Fruit fly (Drosophila melanogaster) whole organism, embryonic: ENCODE measurements around the gene Sptr.

Experiments used
- Awh ChIP-seq: fragments of 200-800 bp; sonication (Bioruptor generic); IDR thresholded peaks from 2 replicates; pipeline ENCODE4, ENCODE4 v1.3.6; 2022; ENCODE audit warnings: missing biosample characterization, missing genetic modification characterization
- Blimp-1 ChIP-seq: fragments of 200-800 bp; sonication (Bioruptor generic); optimal IDR thresholded peaks from 3 replicates; lab custom pipeline; 2018; ENCODE audit warnings: missing biosample characterization, missing genetic modification characterization, mild to moderate bottlenecking, moderate library complexity, missing genetic modification reagents
- CG12659 ChIP-seq: fragments of 200-800 bp; sonication (Bioruptor generic); optimal IDR thresholded peaks from 3 replicates; lab custom pipeline; 2017; ENCODE audit warnings: mild to moderate bottlenecking, missing biosample characterization, missing genetic modification reagents, missing genetic modification characterization
- CG13296 ChIP-seq: fragments of 200-800 bp; sonication (Bioruptor generic); optimal IDR thresholded peaks from 3 replicates; lab custom pipeline; 2018; ENCODE audit warnings: missing biosample characterization, mild to moderate bottlenecking, missing genetic modification characterization
- CG17359 ChIP-seq: fragments of 200-800 bp; sonication (Bioruptor generic); optimal IDR thresholded peaks from 3 replicates; lab custom pipeline; 2018; ENCODE audit warnings: missing biosample characterization, mild to moderate bottlenecking, missing genetic modification characterization, moderate library complexity
- CG2712 ChIP-seq: fragments of 200-800 bp; optimal IDR thresholded peaks from 3 replicates; lab custom pipeline; 2019; ENCODE audit warnings: missing biosample characterization, mild to moderate bottlenecking, missing genetic modification characterization, moderate library complexity
- CG30020 ChIP-seq: fragments of 200-800 bp; optimal IDR thresholded peaks from 2 replicates; lab custom pipeline; 2019; ENCODE audit warnings: missing biosample characterization, mild to moderate bottlenecking, missing genetic modification characterization, moderate library complexity
- CG3065 ChIP-seq: fragments of 200-800 bp; sonication (Bioruptor generic); optimal IDR thresholded peaks from 2 replicates; lab custom pipeline; 2016; ENCODE audit warnings: missing biosample characterization, missing genetic modification characterization
- CG31365 ChIP-seq: fragments of 200-800 bp; sonication (Bioruptor generic); optimal IDR thresholded peaks from 2 replicates; lab custom pipeline; 2018; ENCODE audit warnings: missing biosample characterization, mild to moderate bottlenecking, missing genetic modification characterization
- CG3726 ChIP-seq: fragments of 200-800 bp; sonication (Bioruptor generic); IDR thresholded peaks from 3 replicates; pipeline ENCODE4, ENCODE4 v1.3.6; 2022; ENCODE audit warnings: missing biosample characterization, missing genetic modification characterization
- CG4404 ChIP-seq: fragments of 200-800 bp; sonication (Bioruptor generic); IDR thresholded peaks from 2 replicates; pipeline ENCODE4 v1.3.6; 2022; ENCODE audit warnings: missing biosample characterization, missing genetic modification characterization
- CG4820 ChIP-seq: fragments of 200-800 bp; sonication (Bioruptor generic); optimal IDR thresholded peaks from 3 replicates; lab custom pipeline; 2016; ENCODE audit warnings: missing biosample characterization, missing genetic modification characterization
- CG6765 ChIP-seq: fragments of 200-800 bp; sonication (Bioruptor generic); optimal IDR thresholded peaks from 3 replicates; lab custom pipeline; 2017; ENCODE audit warnings: missing biosample characterization, mild to moderate bottlenecking, missing genetic modification characterization
- Camta ChIP-seq: fragments of 200-800 bp; sonication (Bioruptor generic); optimal IDR thresholded peaks from 2 replicates; lab custom pipeline; 2016; ENCODE audit warnings: missing biosample characterization, missing genetic modification characterization
- Doc3 ChIP-seq: fragments of 200-800 bp; sonication (Bioruptor generic); IDR thresholded peaks from 3 replicates; pipeline ENCODE4 v1.3.6; 2022; ENCODE audit warnings: missing biosample characterization, missing genetic modification characterization; ENCODE audit not compliant: partially characterized antibody
- E2f2 ChIP-seq: fragments of 200-800 bp; sonication (Bioruptor generic); IDR thresholded peaks from 2 replicates; pipeline ENCODE4 v1.3.6; 2022; ENCODE audit warnings: missing biosample characterization, missing genetic modification characterization
- H2.0 ChIP-seq: fragments of 200-800 bp; sonication (Bioruptor generic); IDR thresholded peaks from 2 replicates; pipeline ENCODE4 v1.3.6; 2022; ENCODE audit warnings: missing biosample characterization, missing genetic modification characterization
- HLH4C ChIP-seq: fragments of 200-800 bp; sonication (Bioruptor generic); IDR thresholded peaks from 3 replicates; pipeline ENCODE4 v1.3.6; 2022; ENCODE audit warnings: missing biosample characterization, missing genetic modification characterization; ENCODE audit not compliant: partially characterized antibody
- HLH54F ChIP-seq: fragments of 200-800 bp; sonication (Bioruptor generic); optimal IDR thresholded peaks from 3 replicates; lab custom pipeline; 2016; ENCODE audit warnings: missing biosample characterization, missing genetic modification characterization
- Hr78 ChIP-seq, 2 experiments: fragments of 200-800 bp in 1 of 2; fragments of >200 bp in 1 of 2; sonication (Bioruptor generic) in 1 of 2; optimal IDR thresholded peaks; 2 replicates each; lab custom pipeline; 2017 to 2019; ENCODE audit warnings: missing biosample characterization in 2 of 2, missing genetic modification characterization in 2 of 2, mild to moderate bottlenecking in 1 of 2, moderate library complexity in 1 of 2
- Optix ChIP-seq: fragments of 200-800 bp; sonication (Bioruptor generic); IDR thresholded peaks from 3 replicates; pipeline ENCODE4 v1.3.6; 2022; ENCODE audit warnings: missing biosample characterization, missing genetic modification characterization
- Poxn ChIP-seq: fragments of 200-800 bp; sonication (Bioruptor generic); IDR thresholded peaks from 2 replicates; pipeline ENCODE4 v1.3.6; 2022; ENCODE audit warnings: missing biosample characterization, missing genetic modification characterization
- Rx ChIP-seq: fragments of 200-800 bp; sonication (Bioruptor generic); IDR thresholded peaks from 2 replicates; pipeline ENCODE4 v1.3.6; 2022; ENCODE audit warnings: missing biosample characterization, missing genetic modification characterization
- YL-1 ChIP-seq: fragments of 200-800 bp; sonication (Bioruptor generic); optimal IDR thresholded peaks from 3 replicates; lab custom pipeline; 2017; ENCODE audit warnings: missing biosample characterization, mild to moderate bottlenecking, missing genetic modification characterization
- bcd ChIP-seq: fragments of 200-800 bp; sonication (Bioruptor generic); optimal IDR thresholded peaks from 2 replicates; lab custom pipeline; 2017; ENCODE audit warnings: missing biosample characterization, mild to moderate bottlenecking, missing genetic modification characterization
- cas ChIP-seq: fragments of 200-800 bp; sonication (Bioruptor generic); IDR thresholded peaks from 2 replicates; pipeline ENCODE4 v1.3.6; 2022; ENCODE audit warnings: missing biosample characterization, missing genetic modification characterization
- chif ChIP-seq, 2 experiments: fragments of 200-800 bp; sonication (Bioruptor generic); optimal IDR thresholded peaks; 3 replicates each; lab custom pipeline; 2016; ENCODE audit warnings: missing biosample characterization in 2 of 2, missing genetic modification characterization in 2 of 2
- chinmo ChIP-seq: fragments of 200-800 bp; sonication (Bioruptor generic); IDR thresholded peaks from 4 replicates; pipeline ENCODE4 v1.3.6; 2022; ENCODE audit warnings: missing biosample characterization, missing genetic modification characterization; ENCODE audit not compliant: partially characterized antibody
- crol ChIP-seq: fragments of 200-800 bp; sonication (Bioruptor generic); IDR thresholded peaks from 2 replicates; pipeline ENCODE4 v1.3.6; 2022; ENCODE audit warnings: missing biosample characterization, missing genetic modification characterization
- eyg ChIP-seq: fragments of 200-800 bp; sonication (Bioruptor generic); optimal IDR thresholded peaks from 3 replicates; lab custom pipeline; 2016; ENCODE audit warnings: missing biosample characterization, missing genetic modification characterization
- fru ChIP-seq: fragments of >200 bp; optimal IDR thresholded peaks from 2 replicates; lab custom pipeline; 2017
- gfzf ChIP-seq: fragments of 200-800 bp; sonication (Bioruptor generic); optimal IDR thresholded peaks from 2 replicates; lab custom pipeline; 2016; ENCODE audit warnings: missing biosample characterization, mild to moderate bottlenecking, missing genetic modification characterization, moderate library complexity
- gsb-n ChIP-seq: fragments of 200-800 bp; sonication (Bioruptor generic); optimal IDR thresholded peaks from 3 replicates; lab custom pipeline; 2018; ENCODE audit warnings: missing biosample characterization, mild to moderate bottlenecking, missing genetic modification characterization
- ham ChIP-seq: fragments of 200-800 bp; sonication (Bioruptor generic); IDR thresholded peaks from 2 replicates; pipeline ENCODE4 v1.3.6; 2022; ENCODE audit warnings: missing biosample characterization, missing genetic modification characterization
- hbn ChIP-seq: fragments of 200-800 bp; sonication (Bioruptor generic); IDR thresholded peaks from 2 replicates; pipeline ENCODE4 v1.3.6; 2022; ENCODE audit warnings: missing biosample characterization, missing genetic modification characterization; ENCODE audit not compliant: partially characterized antibody
- hth ChIP-seq: fragments of >200 bp; optimal IDR thresholded peaks from 2 replicates; lab custom pipeline; 2017; ENCODE audit warnings: inconsistent platforms
- inv ChIP-seq: fragments of 200-800 bp; sonication (Bioruptor generic); IDR thresholded peaks from 2 replicates; pipeline ENCODE4 v1.3.6; 2022; ENCODE audit warnings: missing biosample characterization, missing genetic modification characterization; ENCODE audit not compliant: partially characterized antibody
- jing ChIP-seq: fragments of 200-800 bp; sonication (Bioruptor generic); optimal IDR thresholded peaks from 2 replicates; lab custom pipeline; 2018; ENCODE audit warnings: missing biosample characterization, mild to moderate bottlenecking, missing genetic modification characterization
- mirr ChIP-seq: fragments of 200-800 bp; sonication (Bioruptor generic); optimal IDR thresholded peaks from 3 replicates; lab custom pipeline; 2018; ENCODE audit warnings: missing biosample characterization, mild to moderate bottlenecking, missing genetic modification characterization
- nom ChIP-seq: fragments of 200-800 bp; sonication (Bioruptor generic); optimal IDR thresholded peaks from 2 replicates; lab custom pipeline; 2017; ENCODE audit warnings: missing biosample characterization, missing genetic modification characterization, mild to moderate bottlenecking, moderate library complexity, missing genetic modification reagents
- pan ChIP-seq, 4 experiments: fragments of >200 bp in 3 of 4; fragments of 200-800 bp in 1 of 4; sonication (Bioruptor generic) in 1 of 4; optimal IDR thresholded peaks in 3 of 4; IDR thresholded peaks in 1 of 4; 2 replicates each; pipeline versions ENCODE4 v1.3.6 to Lab custom; 2017 to 2022; ENCODE audit warnings: missing biosample characterization in 2 of 4, missing genetic modification characterization in 2 of 4, mixed read lengths in 1 of 4
- pfk ChIP-seq: fragments of 200-800 bp; sonication (Bioruptor generic); optimal IDR thresholded peaks from 2 replicates; lab custom pipeline; 2018; ENCODE audit warnings: missing biosample characterization, mild to moderate bottlenecking, missing genetic modification characterization, moderate library complexity
- ranshi ChIP-seq: fragments of 200-800 bp; sonication (Bioruptor generic); IDR thresholded peaks from 2 replicates; pipeline ENCODE4 v1.3.6; 2022; ENCODE audit warnings: missing biosample characterization, missing genetic modification characterization
- repo ChIP-seq: fragments of 200-800 bp; sonication (Bioruptor generic); optimal IDR thresholded peaks from 2 replicates; lab custom pipeline; 2016; ENCODE audit warnings: missing biosample characterization, missing genetic modification characterization
- seq ChIP-seq: fragments of 200-800 bp; sonication (Bioruptor generic); IDR thresholded peaks from 2 replicates; pipeline ENCODE4 v1.3.6; 2022; ENCODE audit warnings: missing biosample characterization, missing genetic modification characterization
- shn ChIP-seq: fragments of 200-800 bp; sonication (Bioruptor generic); optimal IDR thresholded peaks from 3 replicates; lab custom pipeline; 2016; ENCODE audit warnings: missing biosample characterization, missing genetic modification characterization
- stwl ChIP-seq: fragments of 200-800 bp; sonication (Bioruptor generic); optimal IDR thresholded peaks from 3 replicates; lab custom pipeline; 2018; ENCODE audit warnings: missing biosample characterization, mild to moderate bottlenecking, missing genetic modification characterization, moderate library complexity
- tap ChIP-seq: fragments of 200-800 bp; optimal IDR thresholded peaks from 3 replicates; lab custom pipeline; 2019; ENCODE audit warnings: missing biosample characterization, mild to moderate bottlenecking, missing genetic modification characterization, moderate library complexity
- tup ChIP-seq: fragments of 200-800 bp; sonication (Bioruptor generic); optimal IDR thresholded peaks from 2 replicates; lab custom pipeline; 2016; ENCODE audit warnings: missing biosample characterization, mild to moderate bottlenecking, missing genetic modification characterization, moderate library complexity
- tx ChIP-seq: fragments of 200-800 bp; sonication (Bioruptor generic); optimal IDR thresholded peaks from 2 replicates; lab custom pipeline; 2016; ENCODE audit warnings: missing biosample characterization, missing genetic modification characterization
- wdn ChIP-seq: fragments of 200-800 bp; sonication (Bioruptor generic); IDR thresholded peaks from 2 replicates; pipeline ENCODE4 v1.3.6; 2022; ENCODE audit warnings: missing biosample characterization, missing genetic modification characterization

Gene Sptr

dm6 chrX:8492849-8493248 lies 28.6 kb upstream of the Sptr start (continued):
- peak in 1 of 2 experiments; percentile 55 for TF ChIP-seq Hr78 (GFP tag; optimal IDR thresholded peaks at IDR 0.05; lab: Kevin White, UChicago)
- TF ChIP-seq inv (GFP tag; lab: Robert Waterston, UW): no peak
- no peak for TF ChIP-seq hth (lab: Kevin White, UChicago)
- TF ChIP-seq HLH54F: no peak
- peak; percentile 86 for TF ChIP-seq tap (tag; lab: Kevin White, UChicago)
- TF ChIP-seq Camta (GFP tag; lab: Kevin White, UChicago): no peak
- TF ChIP-seq crol: peak; percentile 19; the same call in 1 of the 2 replicates
- no peak for TF ChIP-seq stwl (tag; lab: Kevin White, UChicago)
- no peak for TF ChIP-seq Poxn
- TF ChIP-seq fru: no peak
- peak; percentile 74; the same call in 1 of the 2 replicates for TF ChIP-seq ranshi
- TF ChIP-seq H2.0 (GFP tag; lab: Robert Waterston, UW): peak; percentile 82
- peak; percentile 47; the same call in 1 of the 2 replicates for TF ChIP-seq wdn (GFP tag; lab: Robert Waterston, UW)
- TF ChIP-seq bcd: peak; percentile 56
- peak; percentile 66 for TF ChIP-seq CG13296
- no peak for TF ChIP-seq gfzf (GFP tag; lab: Kevin White, UChicago)
- no peak for TF ChIP-seq CG3065 (GFP tag; lab: Kevin White, UChicago)
- TF ChIP-seq Doc3: no peak
- peak; percentile 68 for TF ChIP-seq seq (GFP tag; lab: Robert Waterston, UW)
- no peak for TF ChIP-seq CG6765 (GFP tag; lab: Kevin White, UChicago)
- peak; percentile 55 for TF ChIP-seq CG12659
- no peak for TF ChIP-seq HLH4C (GFP tag; lab: Robert Waterston, UW)
- no peak for TF ChIP-seq shn (GFP tag; lab: Kevin White, UChicago)
- TF ChIP-seq CG17359: peak; percentile 90
- TF ChIP-seq YL-1 (GFP tag; lab: Kevin White, UChicago): no peak
- TF ChIP-seq nom (GFP tag; lab: Kevin White, UChicago): peak; percentile 37
- TF ChIP-seq Rx (GFP tag; lab: Robert Waterston, UW): peak; percentile 76
- TF ChIP-seq hbn (GFP tag; lab: Robert Waterston, UW): no peak
- peak; percentile 81; the same call in 2 of the 3 replicates for TF ChIP-seq CG3726 (GFP tag; lab: Robert Waterston, UW)
- peak; percentile 81 for TF ChIP-seq CG2712 (tag; lab: Kevin White, UChicago)
- peak; percentile 79 for TF ChIP-seq Blimp-1 (GFP tag; lab: Kevin White, UChicago)
- no peak for TF ChIP-seq chinmo (GFP tag; lab: Robert Waterston, UW)
- TF ChIP-seq Optix (GFP tag; lab: Robert Waterston, UW): peak; percentile 86
- TF ChIP-seq cas (GFP tag; lab: Robert Waterston, UW): no peak
- no peak for TF ChIP-seq mirr
- TF ChIP-seq eyg (GFP tag; lab: Kevin White, UChicago): no peak
- TF ChIP-seq gsb-n (tag; lab: Kevin White, UChicago): peak; percentile 58
- no peak for TF ChIP-seq ham
- peak; percentile 64 for TF ChIP-seq E2f2 (GFP tag; lab: Robert Waterston, UW)
- no peak for TF ChIP-seq pfk
- peak; percentile 55 for TF ChIP-seq jing
- TF ChIP-seq CG4404 (GFP tag; lab: Robert Waterston, UW): no peak
- TF ChIP-seq CG31365: no peak
- peak; percentile 10 for TF ChIP-seq CG30020 (tag; lab: Kevin White, UChicago)
- TF ChIP-seq repo: no peak
- TF ChIP-seq chif (GFP tag; optimal IDR thresholded peaks at IDR 0.05; lab: Kevin White, UChicago): peak; percentile 14 to 24
- TF ChIP-seq CG4820 (GFP tag; lab: Kevin White, UChicago): peak; percentile 65
- peak; percentile 86 for TF ChIP-seq Awh
- no peak for TF ChIP-seq tup
- TF ChIP-seq pan (optimal IDR thresholded peaks at IDR 0.05; lab: Kevin White, UChicago): no peak
- TF ChIP-seq pan (GFP tag; optimal IDR thresholded peaks at IDR 0.05 in 1 of 2, IDR thresholded peaks at IDR 0.05 in 1 of 2): peak in 1 of 2 experiments; percentile 90
- no peak for TF ChIP-seq tx (GFP tag; lab: Kevin White, UChicago)
